Worm (Caenorhabditis elegans) whole organism, L3 larva: ENCODE data around the gene ztf-14.

Experiments used
- R02D3.7 ChIP-seq: fragments of 150-350 bp; optimal IDR thresholded peaks from 2 replicates; lab custom pipeline; 2014; ENCODE audit warnings: missing biosample characterization, missing genetic modification characterization
- ZK546.5 ChIP-seq: sonication (generic microtip); optimal IDR thresholded peaks from 2 replicates; lab custom pipeline; 2017; ENCODE audit warnings: missing biosample characterization, missing genetic modification characterization
- jun-1 ChIP-seq: fragments of 150-350 bp; optimal IDR thresholded peaks from 2 replicates; lab custom pipeline; 2014; ENCODE audit warnings: missing biosample characterization, missing genetic modification reagents, missing genetic modification characterization
- nhr-12 ChIP-seq: fragments of 150-350 bp; optimal IDR thresholded peaks from 2 replicates; lab custom pipeline; 2014; ENCODE audit warnings: missing biosample characterization, missing genetic modification characterization
- nhr-76 ChIP-seq: fragments of 150-350 bp; sonication (generic microtip); optimal IDR thresholded peaks from 5 replicates; lab custom pipeline; 2014; ENCODE audit warnings: missing biosample characterization, missing genetic modification characterization
- sea-2 ChIP-seq: fragments of 150-350 bp; sonication (generic microtip); optimal IDR thresholded peaks from 4 replicates; lab custom pipeline; 2014; ENCODE audit warnings: missing biosample characterization, missing genetic modification reagents, missing genetic modification characterization
- unc-39 ChIP-seq: sonication (generic microtip); optimal IDR thresholded peaks from 4 replicates; lab custom pipeline; 2017; ENCODE audit warnings: missing biosample characterization, missing genetic modification characterization

- TF ChIP-seq ZK546.5 (no peak), jun-1 (tag; lab: Kevin White, UChicago) (no peak), nhr-76 (tag; lab: Kevin White, UChicago) (no peak), R02D3.7 (tag; lab: Kevin White, UChicago) (no peak), nhr-12 (no peak), sea-2 (GFP tag; lab: Kevin White, UChicago) (no peak), unc-39 (no peak)
These were observed 12.1 kb downstream of the ztf-14 start for ce11 chrX:14507992-14508391.
